Worm (Caenorhabditis elegans) whole organism, late embryonic: ENCODE measurements around the gene C03B1.1.

ENCODE experiments used
- C38D4.7 ChIP-seq: fragments of 200-800 bp; sonication (Bioruptor generic); optimal IDR thresholded peaks from 2 replicates; lab custom pipeline; 2018; ENCODE audit warnings: mild to moderate bottlenecking, missing genetic modification characterization, moderate library complexity, missing compliant biosample characterization
- F13H6.1 ChIP-seq: sonication (generic microtip); optimal IDR thresholded peaks from 2 replicates; lab custom pipeline; 2016; ENCODE audit warnings: missing genetic modification characterization, missing compliant biosample characterization
- fkh-10 ChIP-seq: fragments of 150-350 bp; optimal IDR thresholded peaks from 2 replicates; lab custom pipeline; 2014; ENCODE audit warnings: missing biosample characterization, missing genetic modification reagents, missing genetic modification characterization
- hlh-30 ChIP-seq: sonication (generic microtip); optimal IDR thresholded peaks from 2 replicates; lab custom pipeline; 2017; ENCODE audit warnings: antibody characterized with exemption, missing genetic modification characterization, missing compliant biosample characterization; ENCODE audit not compliant: insufficient read depth
- pqm-1 ChIP-seq: sonication (generic microtip); optimal IDR thresholded peaks from 2 replicates; lab custom pipeline; 2016; ENCODE audit warnings: missing genetic modification characterization, missing compliant biosample characterization
- tbx-7 ChIP-seq: sonication (generic microtip); optimal IDR thresholded peaks from 2 replicates; lab custom pipeline; 2016; ENCODE audit warnings: missing genotype, missing genetic modification characterization, missing compliant biosample characterization
- unc-3 ChIP-seq, 2 experiments: fragments of 200-800 bp in 1 of 2; sonication (Bioruptor generic) in 1 of 2; sonication (generic microtip) in 1 of 2; conservative IDR thresholded peaks in 1 of 2; optimal IDR thresholded peaks in 1 of 2; 2 replicates each; pipeline versions ENCODE4 v1.3.6 to Lab custom; 2016 to 2022; ENCODE audit warnings: missing compliant biosample characterization in 2 of 2, missing genetic modification characterization in 2 of 2, missing genetic modification reagents in 1 of 2
- unc-42 ChIP-seq: sonication (generic microtip); optimal IDR thresholded peaks from 2 replicates; lab custom pipeline; 2016; ENCODE audit warnings: missing genotype, missing genetic modification characterization, missing compliant biosample characterization

ce11 chrX:6385185-6385584, 10.6 kb downstream of the C03B1.1 start, which contains the start of gene igdb-3:
- TF ChIP-seq hlh-30 (tag; lab: Kevin White, UChicago), result no peak
- TF ChIP-seq tbx-7, result no peak
- TF ChIP-seq fkh-10 (GFP tag; lab: Kevin White, UChicago), result no peak
- TF ChIP-seq pqm-1 (tag; lab: Kevin White, UChicago), result no peak
- no peak for TF ChIP-seq F13H6.1 (tag; lab: Kevin White, UChicago)
- TF ChIP-seq C38D4.7, result no peak
- no peak for TF ChIP-seq unc-42
- no peak for TF ChIP-seq unc-3 (GFP tag; conservative IDR thresholded peaks at IDR 0.05; lab: Robert Waterston, UW)
- TF ChIP-seq unc-3 (tag; optimal IDR thresholded peaks at IDR 0.05; lab: Kevin White, UChicago), result no peak
